Worm (Caenorhabditis elegans): Measurements from ENCODE around the gene ilys-2.

The ilys-2 gene

ce11 chrIV:2488520-2488919 is 21.0 kb downstream of the ilys-2 start, which contains the start of gene Y69A2AR.19:
Y69A2AR.19 (plus strand) TSS chrIV:2488820.
- TF ChIP-seq Y75B8A.6 (GFP tag; IDR thresholded peaks at IDR 0.05): no peak
- peak in 1 of 2 experiments; percentile 14 for TF ChIP-seq unc-62 (GFP tag; optimal IDR thresholded peaks at IDR 0.05 in 1 of 2)
- no peak for TF ChIP-seq unc-62 (tag; optimal IDR thresholded peaks at IDR 0.05)

- TF ChIP-seq F26F4.8 (GFP tag; conservative IDR thresholded peaks at IDR 0.05): no peak
- TF ChIP-seq hlh-11 (tag; optimal IDR thresholded peaks at IDR 0.05): peak; percentile 42
- TF ChIP-seq nhr-237 (tag; optimal IDR thresholded peaks at IDR 0.05): no peak
- TF ChIP-seq madf-9 (GFP tag; conservative IDR thresholded peaks at IDR 0.05): no peak
- no peak for TF ChIP-seq ZK337.2 (GFP tag; IDR thresholded peaks at IDR 0.05)
- no peak for TF ChIP-seq ztf-7 (tag; optimal IDR thresholded peaks at IDR 0.05)
- TF ChIP-seq hlh-30 (tag; optimal IDR thresholded peaks at IDR 0.05; ENCODE audit: insufficient read depth): no peak
- TF ChIP-seq nhr-77 (tag; optimal IDR thresholded peaks at IDR 0.05): peak; percentile 31
- TF ChIP-seq lin-15B (tag; optimal IDR thresholded peaks at IDR 0.05): no peak
- no peak for TF ChIP-seq nhr-25 (tag; optimal IDR thresholded peaks at IDR 0.05; ENCODE audit: borderline replicate concordance, insufficient read depth)
- no peak for TF ChIP-seq ZK546.5 (tag; optimal IDR thresholded peaks at IDR 0.05)
- no peak for TF ChIP-seq nhr-111 (GFP tag; optimal IDR thresholded peaks at IDR 0.05)
- no peak for TF ChIP-seq cey-2 (tag; optimal IDR thresholded peaks at IDR 0.05; ENCODE audit: borderline replicate concordance, insufficient read depth)
- TF ChIP-seq lin-13 (GFP tag; optimal IDR thresholded peaks at IDR 0.05): no peak
- no peak for TF ChIP-seq lin-1 (GFP tag; IDR thresholded peaks at IDR 0.05)
- no peak for TF ChIP-seq T26A8.4 (GFP tag; IDR thresholded peaks at IDR 0.05)
- TF ChIP-seq gei-8 (GFP tag; optimal IDR thresholded peaks at IDR 0.05): no peak
- TF ChIP-seq dmd-8 (GFP tag; IDR thresholded peaks at IDR 0.05): no peak
- TF ChIP-seq skn-1 (tag; optimal IDR thresholded peaks at IDR 0.05): no peak
- 0 out of 2 replicates have a peak, but pooled peaks have one; percentile 16 for TF ChIP-seq dmd-6 (GFP tag; IDR thresholded peaks at IDR 0.05)
- peak; percentile 92 for TF ChIP-seq aha-1 (tag)
- peak; percentile 75 for TF ChIP-seq mes-2 (tag; optimal IDR thresholded peaks at IDR 0.05; ENCODE audit: poor library complexity, severe bottlenecking)
- no peak for TF ChIP-seq unc-62 (GFP tag; optimal IDR thresholded peaks at IDR 0.05 in 1 of 2)
- no peak for TF ChIP-seq unc-62 (tag; optimal IDR thresholded peaks at IDR 0.05)
- no peak for TF ChIP-seq dve-1 (tag; optimal IDR thresholded peaks at IDR 0.05; ENCODE audit: insufficient read depth)
- peak; percentile 20 for TF ChIP-seq fkh-10 (GFP tag; optimal IDR thresholded peaks at IDR 0.05)
- TF ChIP-seq hmg-1.1 (GFP tag; IDR thresholded peaks at IDR 0.05): peak; percentile 61
- TF ChIP-seq nhr-102 (tag; optimal IDR thresholded peaks at IDR 0.05): no peak
- TF ChIP-seq lin-39 (tag; optimal IDR thresholded peaks at IDR 0.05): no peak
- TF ChIP-seq zfp-3 (GFP tag; conservative IDR thresholded peaks at IDR 0.05): no peak
- no peak for TF ChIP-seq mdl-1 (tag; optimal IDR thresholded peaks at IDR 0.05)
- TF ChIP-seq ama-1 (optimal IDR thresholded peaks at IDR 0.05): peak; percentile 5
- peak in 1 of 2 experiments; percentile 6 for TF ChIP-seq hif-1 (tag; optimal IDR thresholded peaks at IDR 0.05)
- TF ChIP-seq tra-1 (GFP tag; IDR thresholded peaks at IDR 0.05): no peak
- no peak for TF ChIP-seq Y48G9A.11 (GFP tag; IDR thresholded peaks at IDR 0.05)
- TF ChIP-seq lsy-2 (tag; optimal IDR thresholded peaks at IDR 0.05): peak; percentile 90 to 99
- no peak for TF ChIP-seq pha-4 (GFP tag; IDR thresholded peaks at IDR 0.05)
- TF ChIP-seq pha-4 (tag; optimal IDR thresholded peaks at IDR 0.05): no peak
- TF ChIP-seq nhr-11 (tag; optimal IDR thresholded peaks at IDR 0.05): peak; percentile 16
- TF ChIP-seq jun-1 (tag; optimal IDR thresholded peaks at IDR 0.05): no peak
- no peak for TF ChIP-seq unc-39 (tag; optimal IDR thresholded peaks at IDR 0.05)
- TF ChIP-seq ztf-11 (tag; optimal IDR thresholded peaks at IDR 0.05): no peak
- TF ChIP-seq daf-19 (GFP tag; conservative IDR thresholded peaks at IDR 0.05): no peak
- TF ChIP-seq ceh-28 (tag; optimal IDR thresholded peaks at IDR 0.05): no peak
- no peak for TF ChIP-seq dmd-9 (GFP tag; IDR thresholded peaks at IDR 0.05)
- TF ChIP-seq nhr-10 (tag; optimal IDR thresholded peaks at IDR 0.05): no peak
- TF ChIP-seq T20F7.1 (GFP tag; optimal IDR thresholded peaks at IDR 0.05): no peak
Measured at ce11 chrIV:2495118-2495785, 27.8 kb downstream of the ilys-2 start, which contains the start of the genes ccdc-12 and Y69A2AR.18. ccdc-12 (minus strand) TSS chrIV:2495174. Y69A2AR.18 (plus strand) TSS chrIV:2495735.

Measured in whole organism, L4 larva.